Worm (Caenorhabditis elegans): ENCODE results near the gene str-171.
"Not testable (repeated sequence)": the region's sequence is repeated elsewhere in the genome, so short reads cannot be mapped to it uniquely, and the experiment has no call there.

DNA sequence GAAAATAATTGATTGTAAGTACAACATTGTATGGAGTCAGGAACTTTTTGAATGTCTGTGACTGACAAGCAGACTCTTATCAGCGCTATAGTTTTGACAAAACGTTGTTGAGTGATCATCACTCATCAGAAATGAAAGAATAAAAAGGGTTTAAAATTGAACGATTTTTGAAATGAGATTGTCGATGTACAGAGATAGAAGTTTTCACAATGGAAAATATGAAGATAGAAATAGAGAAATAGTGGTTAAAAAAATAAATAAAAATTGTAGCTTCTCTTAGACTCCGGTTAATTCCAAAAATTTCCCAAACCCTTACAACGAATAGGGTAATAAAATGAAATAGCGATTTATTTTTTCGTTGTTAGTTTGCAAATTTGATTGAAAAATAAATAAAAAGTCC lies 7.2 kb downstream of the str-171 start, which contains the start of gene ugt-30:
- TF ChIP-seq T22C8.4, tab-1, ztf-29, flt-1, ztf-23 (GFP tag; IDR thresholded peaks at IDR 0.05): not testable (repeated sequence)
